Worm (Caenorhabditis elegans) whole organism, late embryonic: ENCODE results near the gene Y82E9BR.20.

ENCODE experiments used
- C08G9.2 ChIP-seq: sonication (generic microtip); optimal IDR thresholded peaks from 2 replicates; lab custom pipeline; 2016; ENCODE audit warnings: mild to moderate bottlenecking, missing genetic modification characterization, moderate library complexity, missing compliant biosample characterization
- C38D4.7 ChIP-seq: fragments of 200-800 bp; sonication (Bioruptor generic); optimal IDR thresholded peaks from 2 replicates; lab custom pipeline; 2018; ENCODE audit warnings: mild to moderate bottlenecking, missing genetic modification characterization, moderate library complexity, missing compliant biosample characterization
- K02D7.2 ChIP-seq: sonication (generic microtip); optimal IDR thresholded peaks from 2 replicates; lab custom pipeline; 2017; ENCODE audit warnings: mild to moderate bottlenecking, missing genetic modification characterization, missing compliant biosample characterization
- T23F11.4 ChIP-seq: fragments of 200-800 bp; sonication (Bioruptor generic); optimal IDR thresholded peaks from 2 replicates; lab custom pipeline; 2018; ENCODE audit warnings: mild to moderate bottlenecking, missing genetic modification characterization, missing compliant biosample characterization
- ahr-1 ChIP-seq: sonication (generic microtip); optimal IDR thresholded peaks from 2 replicates; lab custom pipeline; 2016; ENCODE audit warnings: missing genetic modification characterization, missing compliant biosample characterization
- ama-1 ChIP-seq: fragments of 150-350 bp; optimal IDR thresholded peaks from 2 replicates; lab custom pipeline; 2014
- ceh-14 ChIP-seq: sonication (generic microtip); optimal IDR thresholded peaks from 2 replicates; lab custom pipeline; 2016; ENCODE audit warnings: missing genotype, missing genetic modification characterization, missing compliant biosample characterization
- ceh-19 ChIP-seq: fragments of 200-800 bp; sonication (Bioruptor generic); optimal IDR thresholded peaks from 2 replicates; lab custom pipeline; 2018; ENCODE audit warnings: mild to moderate bottlenecking, missing genetic modification characterization, missing compliant biosample characterization
- ceh-24 ChIP-seq: sonication (generic microtip); optimal IDR thresholded peaks from 2 replicates; lab custom pipeline; 2016; ENCODE audit warnings: mild to moderate bottlenecking, missing genetic modification characterization, missing compliant biosample characterization
- ceh-31 ChIP-seq: sonication (generic microtip); optimal IDR thresholded peaks from 2 replicates; lab custom pipeline; 2016; ENCODE audit warnings: missing genetic modification characterization, missing compliant biosample characterization
- ceh-34 ChIP-seq: sonication (generic microtip); optimal IDR thresholded peaks from 2 replicates; lab custom pipeline; 2016; ENCODE audit warnings: mild to moderate bottlenecking, missing genetic modification characterization, missing compliant biosample characterization
- ceh-6 ChIP-seq: fragments of 200-800 bp; sonication (Bioruptor generic); optimal IDR thresholded peaks from 2 replicates; lab custom pipeline; 2018; ENCODE audit warnings: mild to moderate bottlenecking, missing genetic modification characterization, missing compliant biosample characterization
- che-1 ChIP-seq: sonication (generic microtip); optimal IDR thresholded peaks from 2 replicates; lab custom pipeline; 2016; ENCODE audit warnings: mild to moderate bottlenecking, missing genetic modification characterization, missing compliant biosample characterization
- dmd-4 ChIP-seq: sonication (generic microtip); optimal IDR thresholded peaks from 2 replicates; lab custom pipeline; 2016; ENCODE audit warnings: borderline replicate concordance, missing genetic modification characterization, missing compliant biosample characterization
- dve-1 ChIP-seq: sonication (generic microtip); optimal IDR thresholded peaks from 2 replicates; lab custom pipeline; 2017; ENCODE audit warnings: antibody characterized with exemption, mild to moderate bottlenecking, missing genetic modification characterization, missing compliant biosample characterization
- elt-2 ChIP-seq: sonication (generic microtip); optimal IDR thresholded peaks from 2 replicates; lab custom pipeline; 2016; ENCODE audit warnings: missing genetic modification reagents, missing genetic modification characterization, missing compliant biosample characterization
- ets-4 ChIP-seq: sonication (generic microtip); optimal IDR thresholded peaks from 2 replicates; lab custom pipeline; 2016; ENCODE audit warnings: missing genetic modification characterization, missing compliant biosample characterization
- fkh-6 ChIP-seq: sonication (generic microtip); optimal IDR thresholded peaks from 2 replicates; lab custom pipeline; 2016; ENCODE audit warnings: missing genetic modification characterization, missing compliant biosample characterization
- gmeb-2 ChIP-seq: sonication (generic microtip); optimal IDR thresholded peaks from 2 replicates; lab custom pipeline; 2016; ENCODE audit warnings: missing genetic modification characterization, inconsistent platforms, missing compliant biosample characterization
- hlh-15 ChIP-seq: sonication (generic microtip); optimal IDR thresholded peaks from 2 replicates; lab custom pipeline; 2016; ENCODE audit warnings: missing genetic modification characterization, missing compliant biosample characterization
- hlh-30 ChIP-seq: sonication (generic microtip); optimal IDR thresholded peaks from 2 replicates; lab custom pipeline; 2017; ENCODE audit warnings: antibody characterized with exemption, missing genetic modification characterization, missing compliant biosample characterization; ENCODE audit not compliant: insufficient read depth
- hlh-6 ChIP-seq: sonication (generic microtip); optimal IDR thresholded peaks from 2 replicates; lab custom pipeline; 2016; ENCODE audit warnings: missing genotype, missing genetic modification characterization, missing compliant biosample characterization
- hlh-8 ChIP-seq: sonication (generic microtip); optimal IDR thresholded peaks from 2 replicates; lab custom pipeline; 2016; ENCODE audit warnings: missing genotype, missing genetic modification characterization, missing compliant biosample characterization
- lim-6 ChIP-seq: sonication (generic microtip); optimal IDR thresholded peaks from 2 replicates; lab custom pipeline; 2016; ENCODE audit warnings: missing genetic modification characterization, missing compliant biosample characterization
- mec-3 ChIP-seq: sonication (generic microtip); optimal IDR thresholded peaks from 2 replicates; lab custom pipeline; 2016; ENCODE audit warnings: borderline replicate concordance, missing genetic modification characterization, missing compliant biosample characterization
- nfya-1 ChIP-seq: sonication (generic microtip); optimal IDR thresholded peaks from 2 replicates; lab custom pipeline; 2017; ENCODE audit warnings: missing genetic modification characterization, mild to moderate bottlenecking, missing compliant biosample characterization, antibody characterized with exemption, moderate library complexity
- nhr-232 ChIP-seq: sonication (generic microtip); optimal IDR thresholded peaks from 2 replicates; lab custom pipeline; 2016; ENCODE audit warnings: missing genetic modification characterization, missing compliant biosample characterization
- pat-9 ChIP-seq: fragments of 200-800 bp; sonication (Bioruptor generic); optimal IDR thresholded peaks from 2 replicates; lab custom pipeline; 2018; ENCODE audit warnings: mild to moderate bottlenecking, missing genetic modification characterization, moderate library complexity, missing compliant biosample characterization
- pha-4 ChIP-seq: fragments of 150-350 bp; optimal IDR thresholded peaks from 2 replicates; lab custom pipeline; 2018; ENCODE audit warnings: missing biosample characterization, missing genetic modification reagents, missing genetic modification characterization
- pros-1 ChIP-seq: fragments of 150-350 bp; optimal IDR thresholded peaks from 2 replicates; lab custom pipeline; 2014; ENCODE audit warnings: missing biosample characterization, missing genetic modification reagents, missing genetic modification characterization
- ref-2 ChIP-seq: sonication (generic microtip); optimal IDR thresholded peaks from 2 replicates; lab custom pipeline; 2016; ENCODE audit warnings: missing genetic modification characterization, missing compliant biosample characterization
- sdc-2 ChIP-seq: sonication (generic microtip); optimal IDR thresholded peaks from 2 replicates; lab custom pipeline; 2016; ENCODE audit warnings: missing genotype, missing genetic modification characterization, missing compliant biosample characterization
- sox-2 ChIP-seq: fragments of 200-800 bp; sonication (Bioruptor generic); IDR thresholded peaks from 2 replicates; pipeline ENCODE4 v1.3.6; 2022; ENCODE audit warnings: missing genetic modification reagents, missing genetic modification characterization, missing compliant biosample characterization
- sox-4 ChIP-seq: sonication (generic microtip); optimal IDR thresholded peaks from 2 replicates; lab custom pipeline; 2017; ENCODE audit warnings: mild to moderate bottlenecking, missing genetic modification characterization, inconsistent platforms, missing compliant biosample characterization
- ttx-3 ChIP-seq: sonication (generic microtip); optimal IDR thresholded peaks from 2 replicates; lab custom pipeline; 2016; ENCODE audit warnings: missing genetic modification reagents, missing genetic modification characterization, missing compliant biosample characterization
- unc-42 ChIP-seq: sonication (generic microtip); optimal IDR thresholded peaks from 2 replicates; lab custom pipeline; 2016; ENCODE audit warnings: missing genotype, missing genetic modification characterization, missing compliant biosample characterization

The Y82E9BR.20 gene

ce11 chrIII:1342488-1342887 lies 31.7 kb upstream of the Y82E9BR.20 start, which contains the start of gene fbxa-26:
TSS of gene fbxa-26 (minus strand) at chrIII:1342522.
- TF ChIP-seq fkh-6 (tag; lab: Kevin White, UChicago) (no peak), ttx-3 (tag; lab: Kevin White, UChicago) (no peak), ahr-1 (tag; lab: Kevin White, UChicago) (no peak), hlh-8 (tag; lab: Kevin White, UChicago) (no peak), ceh-24 (no peak), K02D7.2 (tag; lab: Kevin White, UChicago) (no peak), ceh-19 (no peak), C38D4.7 (GFP tag; lab: Kevin White, UChicago) (no peak), gmeb-2 (no peak), sdc-2 (tag; lab: Kevin White, UChicago) (no peak), T23F11.4 (no peak), ceh-14 (tag; lab: Kevin White, UChicago) (no peak), ets-4 (tag; lab: Kevin White, UChicago) (no peak), hlh-30 (tag; lab: Kevin White, UChicago) (no peak)
- TF ChIP-seq, all 69 proteins: peak for 0

- TF ChIP-seq nfya-1, result no peak
- TF ChIP-seq unc-42 (tag; lab: Kevin White, UChicago), result no peak
- TF ChIP-seq sox-2, result no peak
- no peak for TF ChIP-seq pat-9 (tag; lab: Kevin White, UChicago)
- no peak for TF ChIP-seq nhr-232 (tag; lab: Kevin White, UChicago)
- no peak for TF ChIP-seq ref-2 (tag; lab: Kevin White, UChicago)
- no peak for TF ChIP-seq che-1 (tag; lab: Kevin White, UChicago)
- TF ChIP-seq T23F11.4, result no peak
- TF ChIP-seq ama-1 (lab: Kevin White, UChicago), result no peak
Measured at ce11 chrIII:1342919-1343419, 31.2 kb upstream of the Y82E9BR.20 start, which contains the start of gene fbxa-27. TSS of gene fbxa-27 (plus strand) at chrIII:1342969.

ce11 chrIII:1345694-1346093 lies 28.5 kb upstream of the Y82E9BR.20 start, which contains the start of gene Y82E9BL.6:
TSS of gene Y82E9BL.6 (minus strand) at chrIII:1345794.
- TF ChIP-seq ceh-31 (tag; lab: Kevin White, UChicago) (no peak), sox-4 (tag; lab: Kevin White, UChicago) (no peak), che-1 (tag; lab: Kevin White, UChicago) (no peak), gmeb-2 (no peak), ceh-6 (GFP tag; lab: Kevin White, UChicago) (no peak), pha-4 (tag; lab: Kevin White, UChicago) (no peak), lim-6 (tag; lab: Kevin White, UChicago) (no peak), dmd-4 (tag; lab: Kevin White, UChicago) (no peak), hlh-6 (tag; lab: Kevin White, UChicago) (no peak), ama-1 (lab: Kevin White, UChicago) (no peak), ceh-14 (tag; lab: Kevin White, UChicago) (no peak), ceh-19 (no peak), elt-2 (tag; lab: Kevin White, UChicago) (no peak), hlh-15 (no peak), sox-2 (no peak), pros-1 (tag; lab: Kevin White, UChicago) (no peak), dve-1 (no peak)

ce11 chrIII:1347003-1347402 lies 27.2 kb upstream of the Y82E9BR.20 start:
- TF ChIP-seq C08G9.2 (tag; lab: Kevin White, UChicago), result no peak
- no peak for TF ChIP-seq mec-3
- TF ChIP-seq ceh-34 (tag; lab: Kevin White, UChicago), result no peak
- TF ChIP-seq che-1 (tag; lab: Kevin White, UChicago), result no peak
- TF ChIP-seq ceh-14 (tag; lab: Kevin White, UChicago), result no peak
- TF ChIP-seq, all 69 proteins: peak for 0
